Fruit fly (Drosophila melanogaster): ENCODE results near the gene CG42779.

CG42779 gene

dm6 chr3R:17077968-17078417 lies 43.4 kb upstream of the CG42779 start (continued):
- TF ChIP-seq tll (GFP tag; optimal IDR thresholded peaks at IDR 0.05) (no peak), CG7928 (GFP tag; optimal IDR thresholded peaks at IDR 0.05) (no peak), peb (GFP tag; IDR thresholded peaks at IDR 0.05) (no peak), kni (GFP tag; optimal IDR thresholded peaks at IDR 0.05) (peak; percentile 39), PHDP (tag; optimal IDR thresholded peaks at IDR 0.05) (no peak), dan (GFP tag; IDR thresholded peaks at IDR 0.05) (no peak), MTF-1 (GFP tag; optimal IDR thresholded peaks at IDR 0.05; ENCODE audit: borderline replicate concordance) (peak; percentile 82), CG9797 (GFP tag; optimal IDR thresholded peaks at IDR 0.05) (no peak), CG6813 (GFP tag; optimal IDR thresholded peaks at IDR 0.05) (peak; percentile 3), Nf-YC (tag; optimal IDR thresholded peaks at IDR 0.05) (peak; percentile 30), Neu2 (GFP tag; optimal IDR thresholded peaks at IDR 0.05; ENCODE audit: borderline replicate concordance) (no peak), pros (GFP tag; optimal IDR thresholded peaks at IDR 0.05) (peak; percentile 20), dimm (GFP tag; IDR thresholded peaks at IDR 0.05) (no peak), zen (tag; optimal IDR thresholded peaks at IDR 0.05) (no peak), chn (GFP tag; optimal IDR thresholded peaks at IDR 0.05) (no peak), CG4360 (GFP tag; IDR thresholded peaks at IDR 0.05) (no peak), CG2202 (tag; optimal IDR thresholded peaks at IDR 0.05) (no peak), Hr3 (GFP tag; optimal IDR thresholded peaks at IDR 0.05) (no peak), Doc2 (GFP tag; IDR thresholded peaks at IDR 0.05) (no peak), CG15073 (GFP tag; optimal IDR thresholded peaks at IDR 0.05) (no peak), Elba2 (GFP tag; optimal IDR thresholded peaks at IDR 0.05) (no peak), ftz-f1 (GFP tag; optimal IDR thresholded peaks at IDR 0.05) (peak; percentile 63), chm (GFP tag; IDR thresholded peaks at IDR 0.05) (no peak), CG15479 (GFP tag; optimal IDR thresholded peaks at IDR 0.05) (peak; percentile 77), danr (GFP tag; IDR thresholded peaks at IDR 0.05) (no peak), gro (GFP tag; optimal IDR thresholded peaks at IDR 0.05) (peak; percentile 54), CG11093 (GFP tag; IDR thresholded peaks at IDR 0.05) (no peak), gem (tag; optimal IDR thresholded peaks at IDR 0.05) (no peak), CG10979 (tag; optimal IDR thresholded peaks at IDR 0.05) (no peak), ci (GFP tag; IDR thresholded peaks at IDR 0.05) (peak; percentile 32; the same call in 2 of the 3 replicates), disco-r (GFP tag; optimal IDR thresholded peaks at IDR 0.05) (no peak), br (optimal IDR thresholded peaks at IDR 0.05) (no peak), ind (GFP tag; optimal IDR thresholded peaks at IDR 0.05) (no peak), Med (GFP tag) (peak; percentile 88), CG7987 (GFP tag; optimal IDR thresholded peaks at IDR 0.05) (peak; percentile 78), CG7372 (GFP tag; IDR thresholded peaks at IDR 0.05) (no peak), emc (GFP tag; optimal IDR thresholded peaks at IDR 0.05) (no peak), Dbx (GFP tag; IDR thresholded peaks at IDR 0.05) (peak; percentile 39; the same call in 1 of the 3 replicates), gt (GFP tag; IDR thresholded peaks at IDR 0.05) (no peak), CG10431 (GFP tag; optimal IDR thresholded peaks at IDR 0.05) (no peak), mam (GFP tag; optimal IDR thresholded peaks at IDR 0.05) (no peak), CG13894 (tag; optimal IDR thresholded peaks at IDR 0.05) (peak; percentile 70), NFAT (GFP tag; IDR thresholded peaks at IDR 0.05) (peak; percentile 4; the same call in 1 of the 2 replicates), Side (GFP tag; optimal IDR thresholded peaks at IDR 0.05) (no peak), al (GFP tag; IDR thresholded peaks at IDR 0.05) (no peak), CG10321 (GFP tag; IDR thresholded peaks at IDR 0.05) (no peak), H2.0 (GFP tag; IDR thresholded peaks at IDR 0.05) (no peak), gce (GFP tag; IDR thresholded peaks at IDR 0.05) (no peak), Camta (GFP tag; optimal IDR thresholded peaks at IDR 0.05) (no peak), CG11247 (GFP tag; IDR thresholded peaks at IDR 0.05) (no peak), toy (GFP tag; IDR thresholded peaks at IDR 0.05) (no peak), CG16779 (GFP tag; IDR thresholded peaks at IDR 0.05) (no peak), sna (GFP tag; IDR thresholded peaks at IDR 0.05; ENCODE audit: partially characterized antibody) (no peak)

All from whole organism, embryonic.